Worm (Caenorhabditis elegans): ENCODE measurements around the gene F37A4.6.

ce11 chrIII:6655830-6656229 lies 49.8 kb upstream of the F37A4.6 start:
- TF ChIP-seq nhr-23 (tag; optimal IDR thresholded peaks at IDR 0.05) (no peak), R02D3.7 (tag; optimal IDR thresholded peaks at IDR 0.05) (no peak), skn-1 (tag; optimal IDR thresholded peaks at IDR 0.05) (no peak), ama-1 (optimal IDR thresholded peaks at IDR 0.05) (no peak), nhr-43 (tag; optimal IDR thresholded peaks at IDR 0.05; ENCODE audit: poor library complexity, severe bottlenecking) (no peak), unc-62 (GFP tag; optimal IDR thresholded peaks at IDR 0.05) (no peak), nhr-28 (tag; optimal IDR thresholded peaks at IDR 0.05) (no peak), nfya-1 (tag; optimal IDR thresholded peaks at IDR 0.05; ENCODE audit: insufficient read depth) (peak; percentile 55), ztf-11 (tag; optimal IDR thresholded peaks at IDR 0.05) (no peak), nhr-76 (tag; optimal IDR thresholded peaks at IDR 0.05) (no peak)
